Worm (Caenorhabditis elegans) whole organism, mixed stage, embryonic: ENCODE data around the gene nphp-2.

Experiments used
- bed-3 ChIP-seq: fragments of 200-800 bp; sonication (Bioruptor generic); optimal IDR thresholded peaks from 3 replicates; lab custom pipeline; 2018; ENCODE audit warnings: mild to moderate bottlenecking, missing genetic modification characterization, moderate library complexity, missing compliant biosample characterization
- blmp-1 ChIP-seq: fragments of 150-350 bp; optimal IDR thresholded peaks from 2 replicates; lab custom pipeline; 2014; ENCODE audit warnings: missing biosample characterization, missing genetic modification characterization
- ceh-39 ChIP-seq: fragments of 150-350 bp; optimal IDR thresholded peaks from 2 replicates; lab custom pipeline; 2014; ENCODE audit warnings: missing biosample characterization, missing genetic modification characterization
- cnd-1 ChIP-seq: fragments of 200-800 bp; sonication (Bioruptor generic); optimal IDR thresholded peaks from 2 replicates; lab custom pipeline; 2018; ENCODE audit warnings: mild to moderate bottlenecking, missing genetic modification characterization, missing compliant biosample characterization
- elt-1 ChIP-seq: sonication (generic microtip); optimal IDR thresholded peaks from 2 replicates; lab custom pipeline; 2017; ENCODE audit warnings: missing genetic modification characterization, mild to moderate bottlenecking, missing compliant biosample characterization, antibody characterized with exemption, moderate library complexity, borderline replicate concordance; ENCODE audit not compliant: insufficient read depth
- elt-3 ChIP-seq: fragments of 150-350 bp; optimal IDR thresholded peaks from 2 replicates; lab custom pipeline; 2014; ENCODE audit warnings: missing biosample characterization, missing genetic modification characterization
- hlh-1 ChIP-seq: fragments of 150-350 bp; optimal IDR thresholded peaks from 2 replicates; lab custom pipeline; 2014; ENCODE audit warnings: missing biosample characterization, missing genetic modification reagents, missing genetic modification characterization
- mep-1 ChIP-seq: fragments of 150-350 bp; optimal IDR thresholded peaks from 2 replicates; lab custom pipeline; 2017; ENCODE audit warnings: missing biosample characterization, missing genetic modification reagents, missing genetic modification characterization, inconsistent platforms
- nhr-237 ChIP-seq: fragments of 150-350 bp; optimal IDR thresholded peaks from 2 replicates; lab custom pipeline; 2014; ENCODE audit warnings: missing biosample characterization, missing genetic modification characterization
- nhr-76 ChIP-seq: sonication (generic microtip); optimal IDR thresholded peaks from 2 replicates; lab custom pipeline; 2017; ENCODE audit warnings: missing biosample characterization, missing genetic modification characterization
- pha-4 ChIP-seq: fragments of 150-350 bp; optimal IDR thresholded peaks from 2 replicates; lab custom pipeline; 2018; ENCODE audit warnings: missing biosample characterization, missing genetic modification reagents, missing genetic modification characterization
- snpc-4 ChIP-seq: fragments of 150-350 bp; optimal IDR thresholded peaks from 2 replicates; lab custom pipeline; 2014; ENCODE audit warnings: missing biosample characterization, missing genetic modification characterization
- ztf-11 ChIP-seq: fragments of 150-350 bp; optimal IDR thresholded peaks from 2 replicates; lab custom pipeline; 2014; ENCODE audit warnings: missing biosample characterization, missing genetic modification characterization

DNA sequence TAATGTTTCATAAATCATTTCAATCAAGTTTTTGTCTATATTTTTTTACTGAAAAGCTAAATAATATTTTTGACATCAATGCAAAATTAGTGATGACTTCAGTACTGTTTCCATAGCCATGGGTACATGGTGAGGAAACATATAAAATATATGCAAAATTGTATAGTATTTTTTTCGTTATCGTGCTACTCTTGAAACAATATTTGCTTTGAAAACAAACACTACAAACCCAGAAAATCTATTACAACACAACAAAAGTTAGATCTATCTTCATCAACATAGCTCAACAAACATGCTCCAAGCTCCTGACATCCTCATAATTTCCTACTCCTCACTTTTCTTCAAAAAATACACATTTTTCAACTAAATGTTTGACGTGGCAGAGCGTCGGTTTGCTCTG is 13.0 kb downstream of the nphp-2 start, which contains the start of gene srp-3:
- no peak for TF ChIP-seq cnd-1 (tag; lab: Kevin White, UChicago)
- no peak for TF ChIP-seq elt-1 (tag; lab: Kevin White, UChicago)
- no peak for TF ChIP-seq snpc-4 (tag; lab: Kevin White, UChicago)
- TF ChIP-seq elt-3 (tag; lab: Kevin White, UChicago): no peak
- no peak for TF ChIP-seq nhr-76
- TF ChIP-seq mep-1: no peak
- no peak for TF ChIP-seq blmp-1 (tag; lab: Kevin White, UChicago)
- TF ChIP-seq hlh-1 (tag; lab: Kevin White, UChicago): no peak
- TF ChIP-seq bed-3 (GFP tag; lab: Kevin White, UChicago): no peak
- TF ChIP-seq nhr-237: no peak
- no peak for TF ChIP-seq ceh-39 (tag; lab: Kevin White, UChicago)
- TF ChIP-seq pha-4 (tag; lab: Kevin White, UChicago): no peak
- TF ChIP-seq ztf-11: no peak
